Fruit fly (Drosophila melanogaster): Measurements from ENCODE around the gene INPP5E.

Gene INPP5E

DNA sequence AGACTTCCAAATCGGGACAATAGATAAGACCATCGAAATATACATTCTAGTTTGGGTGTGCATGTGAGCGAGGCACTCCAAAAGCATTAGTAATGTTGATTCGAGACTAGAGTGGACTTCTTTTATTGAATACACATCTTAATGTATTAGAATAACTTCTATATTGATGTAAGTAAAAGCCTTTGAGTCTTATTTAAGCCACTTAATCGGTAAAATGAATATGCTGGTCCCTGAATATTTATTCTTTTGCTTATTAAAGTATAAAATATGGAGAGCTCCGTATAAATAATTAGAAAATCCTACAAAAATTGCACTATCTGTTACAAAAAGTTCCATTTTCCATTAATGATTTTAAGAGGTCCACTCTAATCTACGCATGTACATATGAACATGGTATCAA, 7.6 kb upstream of the INPP5E start (continued):
- TF ChIP-seq tup (GFP tag; optimal IDR thresholded peaks at IDR 0.05) (no peak), CG6175 (GFP tag; IDR thresholded peaks at IDR 0.05) (no peak), CG11696 (GFP tag; IDR thresholded peaks at IDR 0.05) (no peak), gsb-n (tag; optimal IDR thresholded peaks at IDR 0.05) (no peak), gem (tag; optimal IDR thresholded peaks at IDR 0.05) (peak; percentile 64), CG2712 (tag; optimal IDR thresholded peaks at IDR 0.05) (peak; percentile 45), CG31441 (GFP tag; IDR thresholded peaks at IDR 0.05) (0 out of 2 replicates have a peak, but pooled peaks have one; percentile 25), Asciz (GFP tag; optimal IDR thresholded peaks at IDR 0.05) (peak; percentile 9), CG10267 (tag; optimal IDR thresholded peaks at IDR 0.05) (peak; percentile 25), CG17186 (GFP tag; optimal IDR thresholded peaks at IDR 0.05) (no peak), Atf-2 (GFP tag; optimal IDR thresholded peaks at IDR 0.05) (no peak), Ravus (GFP tag; IDR thresholded peaks at IDR 0.05) (no peak), CG15011 (GFP tag; optimal IDR thresholded peaks at IDR 0.05) (peak; percentile 30), CG32767 (GFP tag; IDR thresholded peaks at IDR 0.05) (0 out of 2 replicates have a peak, but pooled peaks have one; percentile 35), tap (tag; optimal IDR thresholded peaks at IDR 0.05) (peak; percentile 37), CG8478 (optimal IDR thresholded peaks at IDR 0.05) (no peak), unpg (GFP tag; optimal IDR thresholded peaks at IDR 0.05) (peak; percentile 43), psq (GFP tag; optimal IDR thresholded peaks at IDR 0.05) (no peak), Bteb2 (GFP tag; optimal IDR thresholded peaks at IDR 0.05) (no peak), CG12942 (GFP tag; optimal IDR thresholded peaks at IDR 0.05) (no peak), CG30403 (GFP tag; optimal IDR thresholded peaks at IDR 0.05) (peak; percentile 44), CG15514 (GFP tag; optimal IDR thresholded peaks at IDR 0.05) (peak; percentile 32), CG12659 (GFP tag; optimal IDR thresholded peaks at IDR 0.05) (peak; percentile 11), CG3281 (GFP tag; optimal IDR thresholded peaks at IDR 0.05) (peak; percentile 73), Fer2 (tag; optimal IDR thresholded peaks at IDR 0.05) (peak; percentile 1), CG17359 (tag; optimal IDR thresholded peaks at IDR 0.05) (peak; percentile 48), kay (GFP tag; optimal IDR thresholded peaks at IDR 0.05) (no peak), Dfd (GFP tag; optimal IDR thresholded peaks at IDR 0.05) (no peak), ro (GFP tag; IDR thresholded peaks at IDR 0.05) (no peak), Taf1 (GFP tag; IDR thresholded peaks at IDR 0.05) (no peak), eyg (GFP tag; optimal IDR thresholded peaks at IDR 0.05) (no peak), CG7963 (GFP tag; IDR thresholded peaks at IDR 0.05; ENCODE audit: partially characterized antibody) (no peak), dmrt99B (tag; optimal IDR thresholded peaks at IDR 0.05) (peak; percentile 51), btn (GFP tag; optimal IDR thresholded peaks at IDR 0.05) (no peak), CG10366 (GFP tag; IDR thresholded peaks at IDR 0.05) (no peak), lbe (GFP tag; optimal IDR thresholded peaks at IDR 0.05) (peak; percentile 33), BtbVII (GFP tag; optimal IDR thresholded peaks at IDR 0.05) (peak; percentile 54), CG12236 (GFP tag; optimal IDR thresholded peaks at IDR 0.05) (no peak), CrebB (tag; optimal IDR thresholded peaks at IDR 0.05) (no peak), grn (GFP tag; optimal IDR thresholded peaks at IDR 0.05) (no peak), CG11504 (tag; optimal IDR thresholded peaks at IDR 0.05) (peak; percentile 65), CG7928 (GFP tag; optimal IDR thresholded peaks at IDR 0.05) (no peak), CoRest (tag; optimal IDR thresholded peaks at IDR 0.05) (peak; percentile 48), toy (GFP tag; IDR thresholded peaks at IDR 0.05) (no peak), CG2678 (tag; optimal IDR thresholded peaks at IDR 0.05) (peak; percentile 80), CG8924 (tag; optimal IDR thresholded peaks at IDR 0.05) (peak; percentile 45), sens-2 (GFP tag; IDR thresholded peaks at IDR 0.05) (no peak), amos (GFP tag; IDR thresholded peaks at IDR 0.05; ENCODE audit: partially characterized antibody) (no peak), Med (GFP tag) (peak; percentile 13), CG1024 (GFP tag; IDR thresholded peaks at IDR 0.05) (no peak), bigmax (GFP tag; optimal IDR thresholded peaks at IDR 0.05) (no peak), CkIIα-i1 (GFP tag; IDR thresholded peaks at IDR 0.05) (no peak)

Measured in whole organism, embryonic.